Worm (Caenorhabditis elegans) whole organism, young adult: ENCODE results near the gene arx-5.

Source experiments
- fkh-3 ChIP-seq: sonication (generic microtip); optimal IDR thresholded peaks from 2 replicates; lab custom pipeline; 2016; ENCODE audit warnings: mild to moderate bottlenecking, missing genetic modification characterization, missing compliant biosample characterization
- lin-54 ChIP-seq: fragments of 200-800 bp; sonication (Bioruptor generic); optimal IDR thresholded peaks from 2 replicates; lab custom pipeline; 2018; ENCODE audit warnings: mild to moderate bottlenecking, missing genetic modification characterization, missing compliant biosample characterization
- lsy-27 ChIP-seq: sonication (generic microtip); optimal IDR thresholded peaks from 2 replicates; lab custom pipeline; 2017; ENCODE audit warnings: missing genetic modification characterization, mild to moderate bottlenecking, missing compliant biosample characterization, antibody characterized with exemption, missing genotype, borderline replicate concordance; ENCODE audit not compliant: insufficient read depth
- nfyb-1 ChIP-seq: fragments of 200-800 bp; sonication (Bioruptor generic); IDR thresholded peaks from 2 replicates; pipeline ENCODE4 v1.3.6; 2022; ENCODE audit warnings: missing genetic modification reagents, missing genetic modification characterization, missing compliant biosample characterization
- pha-4 ChIP-seq: fragments of 150-350 bp; sonication (generic microtip); optimal IDR thresholded peaks from 2 replicates; lab custom pipeline; 2014; ENCODE audit warnings: missing biosample characterization, missing genetic modification reagents, missing genetic modification characterization
- ztf-3 ChIP-seq: fragments of 200-800 bp; sonication (Bioruptor generic); optimal IDR thresholded peaks from 2 replicates; lab custom pipeline; 2018; ENCODE audit warnings: mild to moderate bottlenecking, missing genetic modification characterization, missing compliant biosample characterization

ce11 chrIII:12806712-12807111 is 11.2 kb downstream of the arx-5 start, which contains the start of gene BE10.5:
- TF ChIP-seq pha-4 (no peak), ztf-3 (GFP tag; lab: Kevin White, UChicago) (no peak), fkh-3 (no peak), lin-54 (no peak), nfyb-1 (no peak), lsy-27 (no peak)
